Fruit fly (Drosophila melanogaster) Kc167 (cell line): Measurements from ENCODE around the gene CG32640.

Source experiments
- Myc ChIP-seq: fragments of >200 bp; optimal IDR thresholded peaks from 2 replicates; lab custom pipeline; 2017; ENCODE audit warnings: missing external identifiers
- Sin3A ChIP-seq: fragments of >200 bp; optimal IDR thresholded peaks from 2 replicates; lab custom pipeline; 2018; ENCODE audit warnings: missing external identifiers
- h ChIP-seq: fragments of >200 bp; optimal IDR thresholded peaks from 3 replicates; lab custom pipeline; 2018; ENCODE audit warnings: missing external identifiers
- insv ChIP-seq: fragments of >200 bp; optimal IDR thresholded peaks from 3 replicates; lab custom pipeline; 2018; ENCODE audit warnings: missing external identifiers
- psq ChIP-seq: fragments of >200 bp; optimal IDR thresholded peaks from 2 replicates; lab custom pipeline; 2017; ENCODE audit warnings: missing external identifiers
- ttk ChIP-seq: sonication (Bioruptor generic); optimal IDR thresholded peaks from 2 replicates; lab custom pipeline; 2017; ENCODE audit warnings: missing external identifiers

Gene CG32640

DNA sequence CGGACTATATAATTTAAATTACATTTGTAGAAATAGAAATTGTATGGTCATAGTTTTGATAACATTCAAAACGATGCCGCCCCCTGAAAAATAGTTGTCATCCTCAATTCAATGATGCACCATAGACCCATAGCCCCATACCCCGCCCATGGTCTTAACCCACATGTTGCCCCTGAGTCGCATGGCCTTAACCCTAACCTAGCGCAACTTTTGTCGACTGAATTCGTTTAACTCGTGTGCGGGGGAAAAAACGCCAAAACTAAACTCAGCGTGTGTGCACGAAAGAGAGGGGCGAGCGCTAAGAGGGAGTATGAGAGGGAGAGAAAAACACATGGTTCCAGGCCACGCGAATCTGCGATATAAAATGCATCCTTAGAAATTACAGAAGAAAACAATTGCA, 32.6 kb downstream of the CG32640 start:
- TF ChIP-seq h (no peak), ttk (no peak), Sin3A (lab: Kevin White, UChicago) (no peak), insv (lab: Kevin White, UChicago) (no peak), Myc (lab: Kevin White, UChicago) (no peak), psq (lab: Kevin White, UChicago) (no peak)

DNA sequence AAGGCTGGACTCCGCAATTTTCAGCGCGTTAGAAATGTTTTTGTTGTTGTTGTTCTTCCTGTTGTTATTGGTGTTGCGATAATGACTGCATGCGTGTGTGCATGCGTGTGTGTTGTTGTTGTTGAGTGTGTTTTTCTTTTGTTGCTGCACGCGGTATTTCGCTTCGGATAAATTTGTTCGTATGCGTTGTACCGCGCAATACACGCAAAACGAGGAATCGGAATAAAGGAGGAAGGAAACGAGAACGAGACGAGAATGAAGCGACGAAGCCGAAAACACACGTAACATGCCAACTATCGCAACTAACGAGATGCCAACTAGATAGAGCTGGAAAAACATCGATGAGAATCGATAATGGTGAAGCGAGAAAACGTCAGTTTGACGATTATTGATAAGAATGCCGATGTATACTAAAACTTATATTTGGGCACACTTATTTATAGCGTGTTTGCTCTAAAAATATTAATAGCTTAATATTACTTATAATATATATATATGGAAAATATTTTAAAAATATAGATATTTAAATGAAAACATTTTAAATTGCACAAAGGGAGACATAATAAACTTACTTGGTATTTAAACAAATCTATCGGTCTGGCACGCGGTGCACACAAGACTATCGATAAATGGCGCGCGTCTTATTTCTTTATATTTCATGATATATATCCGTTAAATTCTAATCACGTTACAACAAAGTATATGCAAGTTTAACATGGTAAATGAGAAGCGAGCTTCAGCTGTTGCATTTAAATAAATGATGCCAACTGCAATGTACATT, 33.7 kb downstream of the CG32640 start, which contains the start of gene sno:
sno (minus strand) TSS at position 318 of the 781 bp plus-strand sequence.
- TF ChIP-seq Myc (lab: Kevin White, UChicago) (no peak), insv (lab: Kevin White, UChicago) (no peak)

DNA sequence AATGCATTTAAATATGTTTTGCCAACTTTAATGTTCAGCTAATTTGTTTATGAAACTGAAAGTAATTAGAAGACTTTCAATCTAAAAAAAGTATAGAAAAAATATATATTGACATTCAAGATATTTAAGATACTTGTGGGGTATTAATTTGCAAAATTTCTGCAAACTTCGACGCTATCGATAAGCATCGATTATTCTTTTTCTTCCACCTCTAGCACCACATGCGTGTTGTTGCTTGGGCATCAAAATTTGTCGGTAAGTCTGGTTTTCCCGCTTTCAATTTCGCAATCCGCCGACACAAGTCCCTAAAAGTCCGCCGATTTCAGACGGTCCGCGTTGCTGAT, 34.3 kb downstream of the CG32640 start, which contains the start of gene REG:
REG (plus strand) TSS at position 188 of the 344 bp plus-strand sequence.
- TF ChIP-seq insv (lab: Kevin White, UChicago) (no peak), Myc (lab: Kevin White, UChicago) (no peak)

- no peak for TF ChIP-seq Myc (lab: Kevin White, UChicago)
- no peak for TF ChIP-seq ttk
- TF ChIP-seq h = no peak
- no peak for TF ChIP-seq Sin3A (lab: Kevin White, UChicago)
- TF ChIP-seq insv (lab: Kevin White, UChicago) = no peak
- TF ChIP-seq psq (lab: Kevin White, UChicago) = no peak
Observed at dm6 chrX:13214056-13214455, 36.3 kb downstream of the CG32640 start.

dm6 chrX:13219290-13219689, 41.5 kb downstream of the CG32640 start:
- TF ChIP-seq Myc (lab: Kevin White, UChicago) = no peak
- no peak for TF ChIP-seq Sin3A (lab: Kevin White, UChicago)
- TF ChIP-seq psq (lab: Kevin White, UChicago) = no peak
- no peak for TF ChIP-seq insv (lab: Kevin White, UChicago)

- TF ChIP-seq ttk = no peak
- TF ChIP-seq h = no peak
- no peak for TF ChIP-seq Myc (lab: Kevin White, UChicago)
- no peak for TF ChIP-seq Sin3A (lab: Kevin White, UChicago)
- TF ChIP-seq psq (lab: Kevin White, UChicago) = no peak
- no peak for TF ChIP-seq insv (lab: Kevin White, UChicago)
Observed at dm6 chrX:13220418-13220817, 42.6 kb downstream of the CG32640 start.

DNA sequence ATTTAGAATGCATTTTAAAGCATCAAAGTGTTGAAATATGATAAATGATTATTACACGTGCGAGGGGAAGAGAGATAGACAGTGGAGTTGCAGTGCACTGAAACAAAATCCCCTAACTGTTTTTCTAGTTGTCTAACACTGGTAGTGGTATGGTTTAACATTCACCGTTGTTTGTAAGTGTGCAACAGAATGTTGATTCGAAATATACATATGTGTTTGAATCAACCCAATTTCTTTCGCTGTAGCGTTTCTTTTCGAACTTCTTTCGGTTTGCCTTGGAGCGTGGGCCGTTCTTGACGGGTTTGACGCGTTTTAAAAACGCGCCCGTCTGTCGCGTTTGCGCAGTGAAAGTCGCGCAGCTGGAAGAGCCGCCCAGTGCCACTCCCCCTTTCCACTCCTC, 43.5 kb downstream of the CG32640 start:
- no peak for TF ChIP-seq ttk
- TF ChIP-seq h = no peak
- no peak for TF ChIP-seq psq (lab: Kevin White, UChicago)
- no peak for TF ChIP-seq Sin3A (lab: Kevin White, UChicago)
- TF ChIP-seq Myc (lab: Kevin White, UChicago) = no peak
- no peak for TF ChIP-seq insv (lab: Kevin White, UChicago)

DNA sequence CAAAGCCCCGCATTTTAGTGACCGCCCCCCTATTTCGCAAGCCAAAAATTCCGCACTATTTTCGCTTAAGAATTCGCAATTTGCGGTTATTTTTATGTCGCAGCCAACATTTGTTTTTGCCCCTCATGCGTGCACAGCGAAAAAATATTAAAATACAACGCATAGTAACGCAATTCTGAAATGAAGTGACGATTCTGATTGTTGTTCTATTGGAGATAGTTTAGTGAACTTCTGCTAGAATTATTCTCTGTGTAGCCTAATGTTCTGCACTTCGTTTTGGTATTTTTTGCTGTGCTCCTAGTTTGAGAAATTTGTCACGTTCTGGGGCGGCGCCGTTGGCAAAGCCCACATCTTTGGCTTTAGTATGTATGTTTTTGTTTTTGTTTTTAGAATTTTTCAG, 44.0 kb downstream of the CG32640 start:
- TF ChIP-seq Sin3A (lab: Kevin White, UChicago) = no peak
- no peak for TF ChIP-seq insv (lab: Kevin White, UChicago)

DNA sequence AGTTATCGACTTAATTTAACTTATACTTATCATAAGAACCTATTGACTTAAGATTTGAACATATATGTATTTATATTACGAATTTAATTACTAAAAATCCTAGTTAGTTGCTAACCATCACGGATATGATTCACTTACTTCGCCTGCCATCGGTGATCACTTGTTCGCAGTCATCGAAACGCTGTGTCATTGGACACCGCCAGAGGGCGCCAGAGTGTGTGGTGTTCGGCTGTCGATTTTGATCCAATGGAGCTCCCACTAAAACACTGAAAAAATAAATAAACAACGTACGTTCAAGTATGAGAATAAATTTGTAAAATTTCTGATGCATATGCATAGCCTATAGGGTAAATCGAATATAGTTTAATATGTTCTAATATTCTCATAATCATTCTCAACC, 47.0 kb downstream of the CG32640 start:
- TF ChIP-seq Myc (lab: Kevin White, UChicago) (no peak), Sin3A (lab: Kevin White, UChicago) (no peak), ttk (no peak), psq (lab: Kevin White, UChicago) (no peak), h (no peak), insv (lab: Kevin White, UChicago) (no peak)

DNA sequence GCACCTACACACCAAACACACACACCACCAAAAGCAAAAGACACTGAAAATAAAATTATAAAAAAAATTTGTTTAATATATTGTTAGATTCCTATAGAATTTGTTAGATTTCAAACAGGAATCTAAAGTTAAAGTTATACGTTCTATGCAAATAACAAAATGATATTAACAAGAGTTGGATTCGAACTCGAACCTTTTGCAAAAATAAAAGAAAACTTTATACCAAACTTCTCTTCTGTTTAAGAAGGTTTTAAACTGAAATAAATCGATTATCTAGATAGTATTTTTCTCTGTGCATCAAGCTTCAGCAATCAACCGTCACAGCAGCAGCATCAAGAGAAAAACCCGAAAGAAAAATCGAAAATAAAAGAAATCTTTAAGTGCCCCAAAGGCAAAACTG, 48.7 kb downstream of the CG32640 start:
- no peak for TF ChIP-seq Sin3A (lab: Kevin White, UChicago)
- no peak for TF ChIP-seq Myc (lab: Kevin White, UChicago)
- no peak for TF ChIP-seq psq (lab: Kevin White, UChicago)
- no peak for TF ChIP-seq insv (lab: Kevin White, UChicago)
- TF ChIP-seq ttk = no peak
- no peak for TF ChIP-seq h

- TF ChIP-seq psq (lab: Kevin White, UChicago) (no peak), ttk (no peak), Sin3A (lab: Kevin White, UChicago) (no peak), Myc (lab: Kevin White, UChicago) (no peak), insv (lab: Kevin White, UChicago) (no peak), h (no peak)
Observed at dm6 chrX:13227505-13228207, 49.9 kb downstream of the CG32640 start.
